Worm (Caenorhabditis elegans): ENCODE data around the gene sra-37.

DNA sequence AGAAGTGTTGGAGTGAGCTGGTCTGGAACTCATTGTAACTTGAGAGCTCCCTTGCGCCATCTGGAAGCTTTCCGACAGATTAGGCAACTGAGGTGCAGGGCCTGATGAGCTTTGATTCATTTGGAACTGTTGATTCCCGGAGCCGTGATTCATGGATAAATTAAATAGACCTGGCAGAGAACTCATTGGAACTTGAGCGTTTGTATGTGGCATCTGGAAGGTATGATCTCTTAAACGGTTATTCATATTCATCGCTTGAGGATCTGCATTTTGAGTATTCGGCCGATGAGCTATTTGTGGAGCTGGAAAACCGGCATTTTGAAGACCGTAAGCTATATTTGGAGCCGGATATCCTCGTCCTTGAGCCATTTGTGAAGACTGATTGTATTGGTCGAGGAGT, 35.4 kb upstream of the sra-37 start:
- no peak for TF ChIP-seq snpc-4 (tag; optimal IDR thresholded peaks at IDR 0.05)
- no peak for TF ChIP-seq nhr-28 (tag; optimal IDR thresholded peaks at IDR 0.05)
- no peak for TF ChIP-seq lin-32 (GFP tag; optimal IDR thresholded peaks at IDR 0.05)
- no peak for TF ChIP-seq unc-62 (GFP tag; optimal IDR thresholded peaks at IDR 0.05)
- no peak for TF ChIP-seq nhr-12 (tag; optimal IDR thresholded peaks at IDR 0.05)
- no peak for TF ChIP-seq ces-1 (GFP tag; optimal IDR thresholded peaks at IDR 0.05)
- no peak for TF ChIP-seq lsy-2 (tag; optimal IDR thresholded peaks at IDR 0.05)
- TF ChIP-seq nhr-237 (tag; optimal IDR thresholded peaks at IDR 0.05): no peak
- TF ChIP-seq nhr-76 (tag; optimal IDR thresholded peaks at IDR 0.05): no peak
